Fruit fly (Drosophila melanogaster) whole organism, wandering third instar larva: ENCODE data around the gene CG17472.

ENCODE experiments used
- Abd-B ChIP-seq: fragments of >200 bp; optimal IDR thresholded peaks from 2 replicates; lab custom pipeline; 2017; ENCODE audit warnings: missing biosample characterization, missing genetic modification characterization
- CG32264 ChIP-seq: fragments of 200-800 bp; sonication (Bioruptor generic); optimal IDR thresholded peaks from 2 replicates; lab custom pipeline; 2016; ENCODE audit warnings: missing biosample characterization, missing genetic modification characterization
- OdsH ChIP-seq: fragments of 200-800 bp; sonication (Bioruptor generic); optimal IDR thresholded peaks from 2 replicates; lab custom pipeline; 2016; ENCODE audit warnings: missing biosample characterization, mild to moderate bottlenecking, missing genetic modification characterization
- Rel ChIP-seq, 2 experiments: fragments of 200-800 bp; sonication (Bioruptor generic) in 1 of 2; optimal IDR thresholded peaks; 2 replicates in 1 of 2; 3 replicates in 1 of 2; lab custom pipeline; 2016 to 2019; ENCODE audit warnings: mild to moderate bottlenecking in 2 of 2, missing biosample characterization in 2 of 2, missing genetic modification characterization in 2 of 2, moderate library complexity in 1 of 2
- brk ChIP-seq: fragments of 200-800 bp; sonication (Bioruptor generic); optimal IDR thresholded peaks from 2 replicates; lab custom pipeline; 2016; ENCODE audit warnings: missing biosample characterization, mild to moderate bottlenecking, missing genetic modification characterization
- ey ChIP-seq: fragments of 200-800 bp; sonication (Bioruptor generic); optimal IDR thresholded peaks from 2 replicates; lab custom pipeline; 2016; ENCODE audit warnings: missing biosample characterization, missing genetic modification characterization
- fru ChIP-seq: fragments of 200-800 bp; sonication (Bioruptor generic); optimal IDR thresholded peaks from 3 replicates; lab custom pipeline; 2016; ENCODE audit warnings: missing biosample characterization, mild to moderate bottlenecking, missing genetic modification characterization
- pan ChIP-seq: fragments of >200 bp; optimal IDR thresholded peaks from 2 replicates; lab custom pipeline; 2017
- sage ChIP-seq: fragments of 200-800 bp; sonication (Bioruptor generic); optimal IDR thresholded peaks from 2 replicates; lab custom pipeline; 2016; ENCODE audit warnings: missing biosample characterization, mild to moderate bottlenecking, missing genetic modification characterization
- sv ChIP-seq: fragments of 200-800 bp; sonication (Bioruptor generic); optimal IDR thresholded peaks from 3 replicates; lab custom pipeline; 2016; ENCODE audit warnings: missing biosample characterization, missing genetic modification characterization

DNA sequence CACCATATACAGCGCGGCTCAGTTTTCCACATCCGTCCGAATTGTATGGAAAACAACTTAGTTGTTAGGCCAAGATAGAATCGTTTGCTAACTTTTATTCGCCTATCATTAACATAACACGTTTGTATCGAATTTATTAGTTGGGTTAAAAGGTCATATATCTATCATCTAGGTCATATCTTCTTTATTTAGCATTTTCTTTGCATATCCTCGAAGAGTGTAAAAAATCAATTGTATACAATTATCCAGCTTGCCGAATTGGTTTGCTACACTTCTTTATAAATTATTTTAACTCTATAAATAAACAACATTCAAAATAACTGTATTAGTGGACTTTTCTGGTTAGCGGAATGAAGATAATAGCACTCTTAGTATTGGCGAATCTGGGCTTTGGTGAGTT, at the start of gene CG17472:
- TF ChIP-seq CG32264 (GFP tag; lab: Kevin White, UChicago) (no peak), OdsH (GFP tag; lab: Kevin White, UChicago) (no peak), Rel (GFP tag; optimal IDR thresholded peaks at IDR 0.05; lab: Kevin White, UChicago) (no peak), Rel (tag; optimal IDR thresholded peaks at IDR 0.05; lab: Kevin White, UChicago) (no peak), sv (GFP tag; lab: Kevin White, UChicago) (no peak), fru (GFP tag; lab: Kevin White, UChicago) (no peak), sage (GFP tag; lab: Kevin White, UChicago) (no peak), pan (lab: Kevin White, UChicago) (no peak), Abd-B (no peak), brk (GFP tag; lab: Kevin White, UChicago) (no peak), ey (no peak)
